Fruit fly (Drosophila melanogaster) whole organism, embryonic: ENCODE measurements around the gene TMEM216.

ENCODE experiments used
- Bgb ChIP-seq: fragments of 200-800 bp; sonication (Bioruptor generic); IDR thresholded peaks from 2 replicates; pipeline ENCODE4 v1.3.6; 2022; ENCODE audit warnings: missing biosample characterization, missing genetic modification characterization; ENCODE audit not compliant: partially characterized antibody
- CG13123 ChIP-seq: fragments of 200-800 bp; sonication (Bioruptor generic); optimal IDR thresholded peaks from 2 replicates; lab custom pipeline; 2016; ENCODE audit warnings: missing biosample characterization, missing genetic modification characterization
- CG15696 ChIP-seq: fragments of 200-800 bp; sonication (Bioruptor generic); optimal IDR thresholded peaks from 2 replicates; lab custom pipeline; 2019; ENCODE audit warnings: missing biosample characterization, mild to moderate bottlenecking, missing genetic modification characterization, moderate library complexity
- CG18619 ChIP-seq: fragments of 200-800 bp; sonication (Bioruptor generic); optimal IDR thresholded peaks from 3 replicates; lab custom pipeline; 2017; ENCODE audit warnings: missing biosample characterization, mild to moderate bottlenecking, missing genetic modification characterization
- CG2199 ChIP-seq: fragments of 200-800 bp; sonication (Bioruptor generic); IDR thresholded peaks from 3 replicates; pipeline ENCODE4 v1.3.6; 2022; ENCODE audit warnings: missing biosample characterization, missing genetic modification characterization
- CG34224 ChIP-seq: fragments of 200-800 bp; sonication (Bioruptor generic); IDR thresholded peaks from 3 replicates; pipeline ENCODE4 v1.3.6; 2022; ENCODE audit warnings: missing biosample characterization, missing genetic modification characterization; ENCODE audit not compliant: partially characterized antibody
- CG3847 ChIP-seq: fragments of 200-800 bp; sonication (Bioruptor generic); IDR thresholded peaks from 2 replicates; pipeline ENCODE4 v1.3.6; 2022; ENCODE audit warnings: missing biosample characterization, missing genetic modification characterization
- CG4707 ChIP-seq: fragments of 200-800 bp; sonication (Bioruptor generic); optimal IDR thresholded peaks from 2 replicates; lab custom pipeline; 2018; ENCODE audit warnings: missing biosample characterization, mild to moderate bottlenecking, missing genetic modification characterization, moderate library complexity
- CG6175 ChIP-seq: fragments of 200-800 bp; sonication (Bioruptor generic); IDR thresholded peaks from 3 replicates; pipeline ENCODE4 v1.3.6; 2022; ENCODE audit warnings: missing biosample characterization, missing genetic modification characterization
- CG6654 ChIP-seq: fragments of 200-800 bp; sonication (Bioruptor generic); optimal IDR thresholded peaks from 2 replicates; lab custom pipeline; 2017; ENCODE audit warnings: missing biosample characterization, mild to moderate bottlenecking, missing genetic modification characterization
- CG7786 ChIP-seq: fragments of 200-800 bp; sonication (Bioruptor generic); optimal IDR thresholded peaks from 2 replicates; lab custom pipeline; 2016; ENCODE audit warnings: missing biosample characterization, missing genetic modification characterization
- CG8924 ChIP-seq: fragments of 200-800 bp; optimal IDR thresholded peaks from 3 replicates; lab custom pipeline; 2019; ENCODE audit warnings: missing biosample characterization, mild to moderate bottlenecking, missing genetic modification characterization, moderate library complexity
- CG9609 ChIP-seq: fragments of 200-800 bp; sonication (Bioruptor generic); optimal IDR thresholded peaks from 3 replicates; lab custom pipeline; 2016; ENCODE audit warnings: missing biosample characterization, missing genetic modification characterization
- CG9876 ChIP-seq: fragments of 200-800 bp; sonication (Bioruptor generic); optimal IDR thresholded peaks from 2 replicates; lab custom pipeline; 2016; ENCODE audit warnings: missing biosample characterization, missing genetic modification characterization
- Dref ChIP-seq: fragments of 200-800 bp; sonication (Bioruptor generic); IDR thresholded peaks from 2 replicates; pipeline ENCODE4 v1.3.6; 2022; ENCODE audit warnings: missing biosample characterization, missing genetic modification characterization
- E2f1 ChIP-seq: fragments of 200-800 bp; sonication (Bioruptor generic); IDR thresholded peaks from 2 replicates; pipeline ENCODE4 v1.3.6; 2022; ENCODE audit warnings: missing biosample characterization, missing genetic modification characterization
- Ets65A ChIP-seq: fragments of 200-800 bp; sonication (Bioruptor generic); peaks from one replicate; lab custom pipeline; 2016; ENCODE audit warnings: missing biosample characterization, missing genetic modification characterization
- HHEX ChIP-seq: fragments of 200-800 bp; sonication (Bioruptor generic); optimal IDR thresholded peaks from 3 replicates; lab custom pipeline; 2017; ENCODE audit warnings: missing biosample characterization, mild to moderate bottlenecking, missing genetic modification characterization, missing genetic modification reagents
- HLHmδ ChIP-seq: fragments of 200-800 bp; sonication (Bioruptor generic); optimal IDR thresholded peaks from 2 replicates; lab custom pipeline; 2018; ENCODE audit warnings: missing biosample characterization, mild to moderate bottlenecking, missing genetic modification characterization, moderate library complexity
- NC2β ChIP-seq: fragments of 200-800 bp; sonication (Bioruptor generic); optimal IDR thresholded peaks from 2 replicates; lab custom pipeline; 2016; ENCODE audit warnings: missing biosample characterization, missing genetic modification characterization
- Nf-YA ChIP-seq: fragments of 200-800 bp; sonication (Bioruptor generic); IDR thresholded peaks from 2 replicates; pipeline ENCODE4 v1.3.6; 2022; ENCODE audit warnings: missing biosample characterization, missing genetic modification characterization
- Nf-YC ChIP-seq: fragments of 200-800 bp; optimal IDR thresholded peaks from 3 replicates; lab custom pipeline; 2019; ENCODE audit warnings: missing biosample characterization, mild to moderate bottlenecking, missing genetic modification characterization, moderate library complexity
- NfI ChIP-seq: fragments of 200-800 bp; sonication (Bioruptor generic); optimal IDR thresholded peaks from 3 replicates; lab custom pipeline; 2018; ENCODE audit warnings: missing biosample characterization, mild to moderate bottlenecking, missing genetic modification characterization, moderate library complexity
- Opbp ChIP-seq: fragments of 200-800 bp; sonication (Bioruptor generic); IDR thresholded peaks from 3 replicates; pipeline ENCODE4 v1.3.6; 2022; ENCODE audit warnings: missing biosample characterization, missing genetic modification characterization; ENCODE audit not compliant: partially characterized antibody
- Tbp ChIP-seq: fragments of >200 bp; optimal IDR thresholded peaks from 2 replicates; lab custom pipeline; 2018; ENCODE audit warnings: missing biosample characterization, missing genetic modification characterization
- ato ChIP-seq: fragments of 200-800 bp; sonication (Bioruptor generic); IDR thresholded peaks from 2 replicates; pipeline ENCODE4 v1.3.6; 2022; ENCODE audit warnings: missing biosample characterization, missing genetic modification characterization; ENCODE audit not compliant: partially characterized antibody
- bbx ChIP-seq: fragments of 200-800 bp; sonication (Bioruptor generic); IDR thresholded peaks from 2 replicates; pipeline ENCODE4 v1.3.6; 2022; ENCODE audit warnings: missing biosample characterization, missing genetic modification characterization; ENCODE audit not compliant: partially characterized antibody
- bsh ChIP-seq, 2 experiments: fragments of 200-800 bp; sonication (Bioruptor generic); optimal IDR thresholded peaks; 2 replicates each; lab custom pipeline; 2017 to 2018; ENCODE audit warnings: mild to moderate bottlenecking in 2 of 2, missing biosample characterization in 2 of 2, missing genetic modification characterization in 2 of 2, moderate library complexity in 1 of 2
- cg ChIP-seq: fragments of 200-800 bp; sonication (Bioruptor generic); optimal IDR thresholded peaks from 3 replicates; lab custom pipeline; 2019; ENCODE audit warnings: missing biosample characterization, mild to moderate bottlenecking, missing genetic modification characterization, moderate library complexity
- crp ChIP-seq, 2 experiments: fragments of 200-800 bp; sonication (Bioruptor generic); optimal IDR thresholded peaks; 2 replicates in 1 of 2; 3 replicates in 1 of 2; lab custom pipeline; 2017; ENCODE audit warnings: missing biosample characterization in 2 of 2, missing genetic modification characterization in 2 of 2, mild to moderate bottlenecking in 1 of 2, moderate library complexity in 1 of 2
- danr ChIP-seq: fragments of 200-800 bp; sonication (Bioruptor generic); IDR thresholded peaks from 2 replicates; pipeline ENCODE4 v1.3.6; 2022; ENCODE audit warnings: missing biosample characterization, missing genetic modification characterization
- eyg ChIP-seq: fragments of 200-800 bp; sonication (Bioruptor generic); optimal IDR thresholded peaks from 3 replicates; lab custom pipeline; 2016; ENCODE audit warnings: missing biosample characterization, missing genetic modification characterization
- gcm2 ChIP-seq: fragments of 200-800 bp; sonication (Bioruptor generic); optimal IDR thresholded peaks from 2 replicates; lab custom pipeline; 2016; ENCODE audit warnings: missing biosample characterization, missing genetic modification characterization
- hth ChIP-seq: fragments of >200 bp; optimal IDR thresholded peaks from 2 replicates; lab custom pipeline; 2017; ENCODE audit warnings: inconsistent platforms
- klu ChIP-seq: fragments of 200-800 bp; sonication (Bioruptor generic); IDR thresholded peaks from 2 replicates; pipeline ENCODE4 v1.3.6; 2022; ENCODE audit warnings: missing biosample characterization, missing genetic modification characterization
- lab ChIP-seq: fragments of 200-800 bp; sonication (Bioruptor generic); optimal IDR thresholded peaks from 3 replicates; lab custom pipeline; 2017; ENCODE audit warnings: missing biosample characterization, missing genetic modification characterization, mild to moderate bottlenecking, moderate library complexity, missing genetic modification reagents
- lov ChIP-seq, 2 experiments: fragments of 200-800 bp in 1 of 2; fragments of >200 bp in 1 of 2; sonication (Bioruptor generic) in 1 of 2; IDR thresholded peaks in 1 of 2; optimal IDR thresholded peaks in 1 of 2; 2 replicates in 1 of 2; 3 replicates in 1 of 2; pipeline versions ENCODE4 v1.3.6 to Lab custom; 2017 to 2022; ENCODE audit warnings: missing biosample characterization in 1 of 2, missing genetic modification characterization in 1 of 2
- nom ChIP-seq: fragments of 200-800 bp; sonication (Bioruptor generic); optimal IDR thresholded peaks from 2 replicates; lab custom pipeline; 2017; ENCODE audit warnings: missing biosample characterization, missing genetic modification characterization, mild to moderate bottlenecking, moderate library complexity, missing genetic modification reagents
- p53 ChIP-seq: fragments of 200-800 bp; sonication (Bioruptor generic); optimal IDR thresholded peaks from 2 replicates; lab custom pipeline; 2016; ENCODE audit warnings: missing biosample characterization, missing genetic modification characterization
- pan ChIP-seq, 4 experiments: fragments of >200 bp in 3 of 4; fragments of 200-800 bp in 1 of 4; sonication (Bioruptor generic) in 1 of 4; optimal IDR thresholded peaks in 3 of 4; IDR thresholded peaks in 1 of 4; 2 replicates each; pipeline versions ENCODE4 v1.3.6 to Lab custom; 2017 to 2022; ENCODE audit warnings: missing biosample characterization in 2 of 4, missing genetic modification characterization in 2 of 4, mixed read lengths in 1 of 4
- peb ChIP-seq: fragments of 200-800 bp; sonication (Bioruptor generic); IDR thresholded peaks from 2 replicates; pipeline ENCODE4 v1.3.6; 2022; ENCODE audit warnings: missing biosample characterization, missing genetic modification characterization
- ranshi ChIP-seq: fragments of 200-800 bp; sonication (Bioruptor generic); IDR thresholded peaks from 2 replicates; pipeline ENCODE4 v1.3.6; 2022; ENCODE audit warnings: missing biosample characterization, missing genetic modification characterization
- ro ChIP-seq: fragments of 200-800 bp; sonication (Bioruptor generic); IDR thresholded peaks from 2 replicates; pipeline ENCODE4 v1.3.6; 2022; ENCODE audit warnings: missing biosample characterization, missing genetic modification characterization
- sc ChIP-seq, 3 experiments: fragments of >200 bp in 2 of 3; fragments of 200-800 bp in 1 of 3; sonication (Bioruptor generic) in 1 of 3; optimal IDR thresholded peaks; 2 replicates in 2 of 3; 3 replicates in 1 of 3; lab custom pipeline; 2017; ENCODE audit warnings: mild to moderate bottlenecking in 1 of 3, missing biosample characterization in 1 of 3, missing genetic modification characterization in 1 of 3, missing genetic modification reagents in 1 of 3
- shn ChIP-seq: fragments of 200-800 bp; sonication (Bioruptor generic); optimal IDR thresholded peaks from 3 replicates; lab custom pipeline; 2016; ENCODE audit warnings: missing biosample characterization, missing genetic modification characterization
- tin ChIP-seq: fragments of 200-800 bp; sonication (Bioruptor generic); optimal IDR thresholded peaks from 3 replicates; lab custom pipeline; 2016; ENCODE audit warnings: missing biosample characterization, missing genetic modification characterization
- tx ChIP-seq: fragments of 200-800 bp; sonication (Bioruptor generic); optimal IDR thresholded peaks from 2 replicates; lab custom pipeline; 2016; ENCODE audit warnings: missing biosample characterization, missing genetic modification characterization

TMEM216 gene

dm6 chr3R:8731597-8732263 is 15.7 kb downstream of the TMEM216 start, which contains the start of the genes M1BP and CG8202 (continued):
- no peak for TF ChIP-seq Dref (GFP tag; lab: Robert Waterston, UW)
- no peak for TF ChIP-seq hth
- no peak for TF ChIP-seq pan (optimal IDR thresholded peaks at IDR 0.05; lab: Kevin White, UChicago)
- TF ChIP-seq pan (GFP tag; optimal IDR thresholded peaks at IDR 0.05 in 1 of 2, IDR thresholded peaks at IDR 0.05 in 1 of 2) = peak in 1 of 2 experiments; percentile 69
- no peak for TF ChIP-seq HLHmδ
- peak; percentile 38 for TF ChIP-seq tx
- TF ChIP-seq CG18619 = peak; percentile 93
- TF ChIP-seq ranshi (GFP tag; lab: Robert Waterston, UW) = peak; percentile 92
- peak in 1 of 2 experiments; percentile 73 for TF ChIP-seq crp (GFP tag; optimal IDR thresholded peaks at IDR 0.05; lab: Kevin White, UChicago)
- peak; percentile 91 for TF ChIP-seq CG15696 (tag; lab: Kevin White, UChicago)
- 0 out of 3 replicates have a peak, but pooled peaks have one; percentile 63 for TF ChIP-seq CG6175 (GFP tag; lab: Robert Waterston, UW)
- TF ChIP-seq gcm2 (GFP tag; lab: Kevin White, UChicago) = no peak
- TF ChIP-seq Ets65A = peak; percentile 48
- no peak for TF ChIP-seq Tbp (GFP tag; lab: Kevin White, UChicago)
- TF ChIP-seq CG34224 = no peak
- peak; percentile 44 for TF ChIP-seq CG9876 (GFP tag; lab: Kevin White, UChicago)
- TF ChIP-seq Nf-YC = peak; percentile 88
- TF ChIP-seq NC2β (GFP tag; lab: Kevin White, UChicago) = peak; percentile 13
- peak; percentile 88 for TF ChIP-seq tin
- peak; percentile 67; the same call in 1 of the 2 replicates for TF ChIP-seq klu (GFP tag; lab: Robert Waterston, UW)
- TF ChIP-seq CG8924 (tag; lab: Kevin White, UChicago) = peak; percentile 96
- TF ChIP-seq nom = peak; percentile 95
- TF ChIP-seq CG4707 = peak; percentile 13
- TF ChIP-seq CG13123 (GFP tag; lab: Kevin White, UChicago) = peak; percentile 73
- TF ChIP-seq Opbp = no peak
- no peak for TF ChIP-seq lov (optimal IDR thresholded peaks at IDR 0.05; lab: Kevin White, UChicago)
- TF ChIP-seq lov (GFP tag; IDR thresholded peaks at IDR 0.05; lab: Robert Waterston, UW) = no peak
- TF ChIP-seq Nf-YA (GFP tag; lab: Robert Waterston, UW) = peak; percentile 59; the same call in 1 of the 2 replicates
- peak; percentile 33 for TF ChIP-seq shn (GFP tag; lab: Kevin White, UChicago)
- peak; percentile 79 for TF ChIP-seq CG6654 (GFP tag; lab: Kevin White, UChicago)
- TF ChIP-seq eyg (GFP tag; lab: Kevin White, UChicago) = no peak
- TF ChIP-seq CG2199 (GFP tag; lab: Robert Waterston, UW) = no peak
- no peak for TF ChIP-seq sc (optimal IDR thresholded peaks at IDR 0.05; lab: Kevin White, UChicago)
- TF ChIP-seq sc (GFP tag; optimal IDR thresholded peaks at IDR 0.05; lab: Kevin White, UChicago) = peak; percentile 86
- no peak for TF ChIP-seq p53 (GFP tag; lab: Kevin White, UChicago)
- TF ChIP-seq CG7786 = peak; percentile 36
- TF ChIP-seq cg (GFP tag; lab: Kevin White, UChicago) = no peak
- peak; percentile 79 for TF ChIP-seq CG3847 (GFP tag; lab: Robert Waterston, UW)
- TF ChIP-seq peb = no peak
- TF ChIP-seq ato (GFP tag; lab: Robert Waterston, UW) = no peak
- peak; percentile 46; the same call in 1 of the 2 replicates for TF ChIP-seq ro (GFP tag; lab: Robert Waterston, UW)
- peak; percentile 92 for TF ChIP-seq NfI (GFP tag; lab: Kevin White, UChicago)
- peak; percentile 86 for TF ChIP-seq HHEX (GFP tag; lab: Kevin White, UChicago)
- peak; percentile 63 for TF ChIP-seq danr (GFP tag; lab: Robert Waterston, UW)
- TF ChIP-seq CG9609 (GFP tag; lab: Kevin White, UChicago) = peak; percentile 38
- no peak for TF ChIP-seq bbx (GFP tag; lab: Robert Waterston, UW)
- TF ChIP-seq lab (GFP tag; lab: Kevin White, UChicago) = no peak
- TF ChIP-seq E2f1 (GFP tag; lab: Robert Waterston, UW) = peak; percentile 73; the same call in 1 of the 2 replicates
- no peak for TF ChIP-seq Bgb (GFP tag; lab: Robert Waterston, UW)
- TF ChIP-seq bsh (GFP tag; optimal IDR thresholded peaks at IDR 0.05; lab: Kevin White, UChicago) = peak; percentile 67 to 86
